Worm (Caenorhabditis elegans): ENCODE data around the gene K04A8.20.

- TF ChIP-seq unc-55 (GFP tag; optimal IDR thresholded peaks at IDR 0.05) (no peak), unc-39 (tag; optimal IDR thresholded peaks at IDR 0.05) (no peak), skn-1 (tag; optimal IDR thresholded peaks at IDR 0.05) (no peak), C34F6.9 (tag; optimal IDR thresholded peaks at IDR 0.05) (no peak), lin-13 (GFP tag; optimal IDR thresholded peaks at IDR 0.05) (no peak), nhr-21 (tag; optimal IDR thresholded peaks at IDR 0.05) (no peak), unc-62 (GFP tag; optimal IDR thresholded peaks at IDR 0.05) (no peak)
Observed at ce11 chrV:6520385-6521080, 28.7 kb upstream of the K04A8.20 start, which contains the start of the genes F46E10.2 and F46E10.18.
